Worm (Caenorhabditis elegans) whole organism, L2 larva: ENCODE data around the gene idpc-3.

Source experiments
- C34F6.9 ChIP-seq: fragments of 150-350 bp; optimal IDR thresholded peaks from 2 replicates; lab custom pipeline; 2014; ENCODE audit warnings: missing biosample characterization, missing genetic modification characterization
- R02D3.7 ChIP-seq: fragments of 150-350 bp; optimal IDR thresholded peaks from 2 replicates; lab custom pipeline; 2014; ENCODE audit warnings: missing biosample characterization, missing genetic modification characterization
- ZK546.5 ChIP-seq: sonication (generic microtip); optimal IDR thresholded peaks from 2 replicates; lab custom pipeline; 2017; ENCODE audit warnings: missing biosample characterization, missing genetic modification characterization
- alr-1 ChIP-seq: fragments of 150-350 bp; optimal IDR thresholded peaks from 2 replicates; lab custom pipeline; 2014; ENCODE audit warnings: missing biosample characterization, missing genetic modification characterization
- aly-2 ChIP-seq: fragments of 150-350 bp; optimal IDR thresholded peaks from 2 replicates; lab custom pipeline; 2014; ENCODE audit warnings: missing biosample characterization, missing genetic modification characterization
- ama-1 ChIP-seq: fragments of 150-350 bp; optimal IDR thresholded peaks from 2 replicates; lab custom pipeline; 2018; ENCODE audit warnings: inconsistent platforms
- blmp-1 ChIP-seq: sonication (generic microtip); optimal IDR thresholded peaks from 2 replicates; lab custom pipeline; 2017; ENCODE audit warnings: missing genetic modification characterization, mild to moderate bottlenecking, missing compliant biosample characterization, antibody characterized with exemption, moderate library complexity; ENCODE audit not compliant: insufficient read depth
- ceh-82 ChIP-seq: fragments of 150-350 bp; optimal IDR thresholded peaks from 2 replicates; lab custom pipeline; 2014; ENCODE audit warnings: missing biosample characterization, missing genetic modification characterization
- crh-2 ChIP-seq: sonication (generic microtip); optimal IDR thresholded peaks from 2 replicates; lab custom pipeline; 2017; ENCODE audit warnings: missing biosample characterization, missing genetic modification characterization
- dmd-4 ChIP-seq: sonication (generic microtip); optimal IDR thresholded peaks from 2 replicates; lab custom pipeline; 2017; ENCODE audit warnings: missing biosample characterization, missing genetic modification characterization
- egl-27 ChIP-seq: sonication (generic microtip); optimal IDR thresholded peaks from 3 replicates; lab custom pipeline; 2017; ENCODE audit warnings: missing biosample characterization, missing genetic modification reagents, missing genetic modification characterization
- elt-1 ChIP-seq: fragments of 150-350 bp; optimal IDR thresholded peaks from 2 replicates; lab custom pipeline; 2014; ENCODE audit warnings: missing biosample characterization, missing genetic modification characterization
- elt-3 ChIP-seq: sonication (generic microtip); optimal IDR thresholded peaks from 2 replicates; lab custom pipeline; 2017; ENCODE audit warnings: missing biosample characterization, missing genetic modification characterization
- fos-1 ChIP-seq: fragments of 150-350 bp; optimal IDR thresholded peaks from 2 replicates; lab custom pipeline; 2014; ENCODE audit warnings: missing biosample characterization, missing genetic modification characterization
- lin-11 ChIP-seq: fragments of 150-350 bp; sonication (generic microtip); optimal IDR thresholded peaks from 2 replicates; lab custom pipeline; 2014; ENCODE audit warnings: missing biosample characterization, missing genetic modification characterization, inconsistent platforms, mixed read lengths
- lin-13 ChIP-seq: fragments of 150-350 bp; optimal IDR thresholded peaks from 2 replicates; lab custom pipeline; 2014; ENCODE audit warnings: missing biosample characterization, missing genetic modification reagents, missing genetic modification characterization
- mab-5 ChIP-seq: fragments of 150-350 bp; optimal IDR thresholded peaks from 2 replicates; lab custom pipeline; 2014; ENCODE audit warnings: missing biosample characterization, missing genetic modification characterization
- mbf-1 ChIP-seq: sonication (generic microtip); optimal IDR thresholded peaks from 2 replicates; lab custom pipeline; 2017; ENCODE audit warnings: missing biosample characterization, missing genetic modification characterization
- mdl-1 ChIP-seq, 2 experiments: fragments of 150-350 bp in 1 of 2; sonication (generic microtip) in 1 of 2; optimal IDR thresholded peaks; 2 replicates each; lab custom pipeline; 2017; ENCODE audit warnings: missing biosample characterization in 2 of 2, missing genetic modification characterization in 2 of 2
- nhr-10 ChIP-seq: sonication (generic microtip); optimal IDR thresholded peaks from 2 replicates; lab custom pipeline; 2017; ENCODE audit warnings: missing biosample characterization, missing genetic modification characterization
- nhr-12 ChIP-seq: fragments of 150-350 bp; optimal IDR thresholded peaks from 2 replicates; lab custom pipeline; 2014; ENCODE audit warnings: missing biosample characterization, missing genetic modification characterization
- nhr-129 ChIP-seq: fragments of 150-350 bp; optimal IDR thresholded peaks from 2 replicates; lab custom pipeline; 2014; ENCODE audit warnings: missing biosample characterization, missing genetic modification characterization
- nhr-21 ChIP-seq: fragments of 150-350 bp; optimal IDR thresholded peaks from 2 replicates; lab custom pipeline; 2014; ENCODE audit warnings: missing biosample characterization, missing genetic modification characterization
- nhr-23 ChIP-seq: fragments of 150-350 bp; optimal IDR thresholded peaks from 2 replicates; lab custom pipeline; 2014; ENCODE audit warnings: missing biosample characterization, missing genetic modification reagents, missing genetic modification characterization
- nhr-237 ChIP-seq: fragments of 150-350 bp; optimal IDR thresholded peaks from 2 replicates; lab custom pipeline; 2014; ENCODE audit warnings: missing biosample characterization, missing genetic modification characterization
- nhr-6 ChIP-seq: fragments of 150-350 bp; optimal IDR thresholded peaks from 2 replicates; lab custom pipeline; 2014; ENCODE audit warnings: missing biosample characterization, missing genetic modification characterization
- nhr-77 ChIP-seq: fragments of 150-350 bp; optimal IDR thresholded peaks from 2 replicates; lab custom pipeline; 2014; ENCODE audit warnings: missing biosample characterization, missing genetic modification characterization
- peb-1 ChIP-seq: fragments of 150-350 bp; optimal IDR thresholded peaks from 2 replicates; lab custom pipeline; 2014; ENCODE audit warnings: missing biosample characterization, missing genetic modification characterization
- sem-4 ChIP-seq: fragments of 150-350 bp; optimal IDR thresholded peaks from 2 replicates; lab custom pipeline; 2014; ENCODE audit warnings: missing biosample characterization, missing genetic modification reagents, missing genetic modification characterization
- sma-3 ChIP-seq: sonication (generic microtip); optimal IDR thresholded peaks from 2 replicates; lab custom pipeline; 2016; ENCODE audit warnings: missing genetic modification reagents, missing genetic modification characterization, missing compliant biosample characterization
- unc-39 ChIP-seq: fragments of 150-350 bp; optimal IDR thresholded peaks from 2 replicates; lab custom pipeline; 2014; ENCODE audit warnings: missing biosample characterization, missing genetic modification characterization
- unc-55 ChIP-seq: fragments of 150-350 bp; sonication (generic microtip); optimal IDR thresholded peaks from 3 replicates; lab custom pipeline; 2014; ENCODE audit warnings: missing biosample characterization, missing genetic modification reagents, missing genetic modification characterization
- unc-62 ChIP-seq: fragments of 150-350 bp; optimal IDR thresholded peaks from 2 replicates; lab custom pipeline; 2014; ENCODE audit warnings: missing biosample characterization, missing genetic modification reagents, missing genetic modification characterization
- zag-1 ChIP-seq: fragments of 150-350 bp; optimal IDR thresholded peaks from 2 replicates; lab custom pipeline; 2014; ENCODE audit warnings: missing biosample characterization, missing genetic modification characterization
- ztf-1 ChIP-seq: fragments of 200-800 bp; sonication (Bioruptor generic); conservative IDR thresholded peaks from 2 replicates; pipeline ENCODE4 v1.3.6; 2022; ENCODE audit warnings: missing genetic modification characterization, missing compliant biosample characterization
- ztf-11 ChIP-seq: sonication (generic microtip); optimal IDR thresholded peaks from 2 replicates; lab custom pipeline; 2017; ENCODE audit warnings: missing biosample characterization, missing genetic modification characterization
- ztf-4 ChIP-seq: fragments of 150-350 bp; optimal IDR thresholded peaks from 2 replicates; lab custom pipeline; 2014; ENCODE audit warnings: missing biosample characterization, missing genetic modification characterization

The idpc-3 gene

ce11 chrV:9629114-9629513 lies at the start of gene idpc-3:
Gene idpc-3 (minus strand): TSS chrV:9629214.
- TF ChIP-seq blmp-1 (tag; lab: Kevin White, UChicago), result no peak
- no peak for TF ChIP-seq elt-3 (tag; lab: Kevin White, UChicago)
- TF ChIP-seq nhr-23, result no peak
- no peak for TF ChIP-seq nhr-12
- no peak for TF ChIP-seq crh-2 (tag; lab: Kevin White, UChicago)
- no peak for TF ChIP-seq lin-13 (GFP tag; lab: Kevin White, UChicago)
- TF ChIP-seq C34F6.9 (tag; lab: Kevin White, UChicago), result no peak
- TF ChIP-seq, all 48 proteins: peak for 0

DNA sequence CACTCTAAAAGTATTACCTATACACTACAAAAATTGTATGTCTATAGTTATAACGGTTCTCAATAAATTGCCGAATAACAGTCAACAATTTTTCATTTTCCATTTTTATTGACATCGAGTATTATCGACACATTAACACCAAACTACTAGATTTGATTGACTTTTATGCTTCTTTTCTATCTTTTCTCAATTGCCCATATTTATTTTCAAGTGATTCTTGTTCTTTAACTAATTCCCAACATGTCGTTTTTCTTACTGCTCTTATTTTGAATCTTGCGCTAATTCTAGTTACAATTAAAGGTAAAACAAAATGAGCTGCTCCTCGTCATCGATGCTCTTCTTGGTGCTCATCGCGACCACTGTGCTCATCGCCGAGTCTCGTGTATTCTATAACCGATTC lies 49.0 kb upstream of the idpc-3 start, which contains the start of gene cthd-1:
TSS of gene cthd-1 (plus strand) at position 301 of the 400 bp plus-strand sequence.
- no peak for TF ChIP-seq mdl-1 (tag; optimal IDR thresholded peaks at IDR 0.05; lab: Kevin White, UChicago)
- TF ChIP-seq mbf-1 (tag; lab: Kevin White, UChicago), result no peak
- TF ChIP-seq nhr-6 (tag; lab: Kevin White, UChicago), result no peak
- TF ChIP-seq nhr-12, result no peak
- no peak for TF ChIP-seq nhr-129 (tag; lab: Kevin White, UChicago)
- TF ChIP-seq nhr-77 (tag; lab: Kevin White, UChicago), result no peak
- TF ChIP-seq ztf-11 (tag; lab: Kevin White, UChicago), result no peak
- no peak for TF ChIP-seq nhr-23
- TF ChIP-seq nhr-10 (tag; lab: Kevin White, UChicago), result no peak
- TF ChIP-seq R02D3.7 (tag; lab: Kevin White, UChicago), result no peak
- TF ChIP-seq ZK546.5 (tag; lab: Kevin White, UChicago), result no peak
- no peak for TF ChIP-seq aly-2 (tag; lab: Kevin White, UChicago)
- TF ChIP-seq ceh-82 (tag; lab: Kevin White, UChicago), result no peak
- TF ChIP-seq, all 48 proteins: peak for 0

DNA sequence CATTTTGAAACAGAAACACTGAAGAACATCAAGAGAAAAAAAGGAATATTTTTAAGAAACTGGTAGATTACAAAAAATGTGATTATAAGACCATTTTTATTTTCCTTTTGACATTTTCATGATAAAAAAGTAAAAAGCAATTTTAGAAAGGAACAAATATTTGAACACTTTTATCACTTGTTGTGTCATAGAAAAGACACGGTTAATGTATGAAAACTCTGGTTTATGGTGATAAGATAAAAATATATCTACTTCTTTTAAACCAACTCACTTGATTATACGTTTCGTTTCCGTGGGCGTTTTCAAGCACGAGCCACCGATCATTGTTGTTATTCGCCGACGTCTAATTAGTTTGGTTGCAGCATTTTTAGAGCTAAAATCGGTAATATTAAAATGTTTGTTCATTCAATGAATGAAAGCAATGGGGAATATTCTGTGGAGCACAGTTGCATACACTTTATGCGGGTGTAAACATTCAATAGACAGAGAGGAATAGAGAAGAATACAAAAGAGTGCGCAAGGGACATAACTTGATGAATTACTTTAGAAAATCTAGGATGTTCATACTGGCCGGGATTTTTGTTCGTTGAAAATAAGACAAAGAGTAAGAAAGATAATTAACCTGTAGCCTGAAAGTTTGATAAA lies 44.3 kb upstream of the idpc-3 start, which contains the start of gene sulp-8:
TSS of gene sulp-8 (minus strand) at position 469 of the 645 bp plus-strand sequence.
- TF ChIP-seq elt-1 (tag; lab: Kevin White, UChicago) (no peak), ama-1 (lab: Kevin White, UChicago) (no peak), C34F6.9 (tag; lab: Kevin White, UChicago) (peak; percentile 32), mab-5 (tag; lab: Kevin White, UChicago) (no peak)

- TF ChIP-seq dmd-4 (tag; lab: Kevin White, UChicago), result no peak
- no peak for TF ChIP-seq peb-1 (tag; lab: Kevin White, UChicago)
- no peak for TF ChIP-seq unc-39
- TF ChIP-seq sem-4 (tag; lab: Kevin White, UChicago), result no peak
- no peak for TF ChIP-seq mdl-1 (tag; optimal IDR thresholded peaks at IDR 0.05; lab: Kevin White, UChicago)
- no peak for TF ChIP-seq nhr-21 (tag; lab: Kevin White, UChicago)
- TF ChIP-seq nhr-237 (tag; lab: Kevin White, UChicago), result no peak
- TF ChIP-seq fos-1, result no peak
- no peak for TF ChIP-seq elt-1 (tag; lab: Kevin White, UChicago)
- no peak for TF ChIP-seq lin-11
- no peak for TF ChIP-seq ama-1 (lab: Kevin White, UChicago)
- TF ChIP-seq ztf-4 (tag; lab: Kevin White, UChicago), result no peak
- TF ChIP-seq ceh-82 (tag; lab: Kevin White, UChicago), result no peak
- TF ChIP-seq mbf-1 (tag; lab: Kevin White, UChicago), result no peak
- no peak for TF ChIP-seq sma-3 (GFP tag; lab: Kevin White, UChicago)
- TF ChIP-seq nhr-12, result no peak
- TF ChIP-seq elt-3 (tag; lab: Kevin White, UChicago), result no peak
- no peak for TF ChIP-seq unc-62
- no peak for TF ChIP-seq mab-5 (tag; lab: Kevin White, UChicago)
- TF ChIP-seq nhr-23, result no peak
Observed at ce11 chrV:9672495-9672894, 43.5 kb upstream of the idpc-3 start.

- no peak for TF ChIP-seq lin-13 (GFP tag; lab: Kevin White, UChicago)
- no peak for TF ChIP-seq nhr-77 (tag; lab: Kevin White, UChicago)
- TF ChIP-seq alr-1 (tag; lab: Kevin White, UChicago), result no peak
- no peak for TF ChIP-seq ztf-1 (GFP tag; lab: Robert Waterston, UW)
- TF ChIP-seq nhr-23, result no peak
- peak; percentile 28 for TF ChIP-seq zag-1 (tag; lab: Kevin White, UChicago)
- TF ChIP-seq sma-3 (GFP tag; lab: Kevin White, UChicago), result no peak
- TF ChIP-seq nhr-237 (tag; lab: Kevin White, UChicago), result no peak
- peak; percentile 35 for TF ChIP-seq unc-55 (GFP tag; lab: Kevin White, UChicago)
- peak; percentile 29 for TF ChIP-seq egl-27
- no peak for TF ChIP-seq ztf-4 (tag; lab: Kevin White, UChicago)
- TF ChIP-seq elt-1 (tag; lab: Kevin White, UChicago), result no peak
- no peak for TF ChIP-seq nhr-12
- no peak for TF ChIP-seq elt-3 (tag; lab: Kevin White, UChicago)
- no peak for TF ChIP-seq nhr-129 (tag; lab: Kevin White, UChicago)
- TF ChIP-seq ceh-82 (tag; lab: Kevin White, UChicago), result no peak
- TF ChIP-seq peb-1 (tag; lab: Kevin White, UChicago), result no peak
- no peak for TF ChIP-seq unc-62
Observed at ce11 chrV:9666394-9666793, 37.4 kb upstream of the idpc-3 start, which contains the start of gene ZK287.1. Gene ZK287.1 (plus strand): TSS chrV:9666694.
